Fruit fly (Drosophila melanogaster): ENCODE data around the gene Snmp1.

Snmp1 gene

dm6 chr3R:21214693-21215145 is 46.7 kb upstream of the Snmp1 start, which contains the start of gene Ddrgk1 (continued):
- TF ChIP-seq CG1792 (GFP tag; optimal IDR thresholded peaks at IDR 0.05) (no peak), sob (GFP tag; IDR thresholded peaks at IDR 0.05) (0 out of 2 replicates have a peak, but pooled peaks have one; percentile 24), Abd-B (GFP tag; optimal IDR thresholded peaks at IDR 0.05) (no peak), sens (GFP tag) (peak; percentile 90), CG16863 (GFP tag; optimal IDR thresholded peaks at IDR 0.05) (no peak), seq (GFP tag; IDR thresholded peaks at IDR 0.05) (no peak), CrebB (tag; optimal IDR thresholded peaks at IDR 0.05) (no peak), hbn (GFP tag; IDR thresholded peaks at IDR 0.05; ENCODE audit: partially characterized antibody) (no peak), pho (GFP tag; optimal IDR thresholded peaks at IDR 0.05) (no peak), zen (tag; optimal IDR thresholded peaks at IDR 0.05) (peak; percentile 23), CG3065 (GFP tag; optimal IDR thresholded peaks at IDR 0.05) (no peak), CG34376 (GFP tag; optimal IDR thresholded peaks at IDR 0.05) (peak; percentile 3), NFAT (GFP tag; IDR thresholded peaks at IDR 0.05) (no peak), CG14050 (GFP tag; IDR thresholded peaks at IDR 0.05) (no peak), Ets97D (GFP tag; optimal IDR thresholded peaks at IDR 0.05) (peak; percentile 59), sug (tag; optimal IDR thresholded peaks at IDR 0.05) (peak; percentile 15), Eip74EF (GFP tag; optimal IDR thresholded peaks at IDR 0.05) (no peak), CG5245 (GFP tag; optimal IDR thresholded peaks at IDR 0.05) (no peak), Doc3 (GFP tag; IDR thresholded peaks at IDR 0.05; ENCODE audit: partially characterized antibody) (no peak), Side (GFP tag; optimal IDR thresholded peaks at IDR 0.05) (peak; percentile 7), CG1233 (GFP tag; optimal IDR thresholded peaks at IDR 0.05) (peak; percentile 13), lmd (GFP tag; IDR thresholded peaks at IDR 0.05) (peak; percentile 4; the same call in 1 of the 2 replicates), CG10959 (GFP tag; IDR thresholded peaks at IDR 0.05) (no peak), CG4282 (GFP tag; optimal IDR thresholded peaks at IDR 0.05) (no peak), tin (GFP tag; optimal IDR thresholded peaks at IDR 0.05) (no peak), CG18599 (GFP tag; optimal IDR thresholded peaks at IDR 0.05) (no peak), pita (GFP tag; optimal IDR thresholded peaks at IDR 0.05) (no peak), fu2 (GFP tag; optimal IDR thresholded peaks at IDR 0.05) (no peak), nau (GFP tag; optimal IDR thresholded peaks at IDR 0.05) (no peak), crp (GFP tag; optimal IDR thresholded peaks at IDR 0.05) (peak; percentile 59 to 88), CG10979 (tag; optimal IDR thresholded peaks at IDR 0.05) (no peak), Rfx (GFP tag; IDR thresholded peaks at IDR 0.05) (peak; percentile 59; the same call in 1 of the 2 replicates), Dref (GFP tag; IDR thresholded peaks at IDR 0.05) (no peak), CG18764 (GFP tag; optimal IDR thresholded peaks at IDR 0.05) (peak; percentile 17), sna (GFP tag; IDR thresholded peaks at IDR 0.05; ENCODE audit: partially characterized antibody) (no peak), CG16813 (GFP tag; IDR thresholded peaks at IDR 0.05; ENCODE audit: partially characterized antibody) (no peak), CG16815 (GFP tag; optimal IDR thresholded peaks at IDR 0.05) (no peak), CG1603 (tag; optimal IDR thresholded peaks at IDR 0.05) (peak; percentile 99), CG11085 (GFP tag; IDR thresholded peaks at IDR 0.05) (no peak), br (optimal IDR thresholded peaks at IDR 0.05) (no peak), CG13624 (GFP tag; optimal IDR thresholded peaks at IDR 0.05) (peak; percentile 30), Oli (tag; optimal IDR thresholded peaks at IDR 0.05) (no peak), Xbp1 (GFP tag; optimal IDR thresholded peaks at IDR 0.05) (peak; percentile 31), CG34224 (GFP tag; IDR thresholded peaks at IDR 0.05; ENCODE audit: partially characterized antibody) (no peak), Aef1 (GFP tag; IDR thresholded peaks at IDR 0.05) (0 out of 3 replicates have a peak, but pooled peaks have one; percentile 22), CG6272 (GFP tag; IDR thresholded peaks at IDR 0.05) (no peak), CG10654 (GFP tag; optimal IDR thresholded peaks at IDR 0.05) (peak; percentile 8), slbo (GFP tag; IDR thresholded peaks at IDR 0.05) (peak; percentile 43; the same call in 1 of the 2 replicates), BEAF-32 (GFP tag; optimal IDR thresholded peaks at IDR 0.05) (peak; percentile 13), Max (GFP tag; optimal IDR thresholded peaks at IDR 0.05) (peak; percentile 33), Ets65A (GFP tag) (peak; percentile 68)
